Worm (Caenorhabditis elegans): ENCODE results near the gene srh-171.

srh-171 gene

ce11 chrV:20005724-20006132 lies 40.2 kb downstream of the srh-171 start (continued):
- TF ChIP-seq nhr-84 (tag; optimal IDR thresholded peaks at IDR 0.05) (no peak), nhr-76 (tag; optimal IDR thresholded peaks at IDR 0.05) (no peak), mab-9 (GFP tag; IDR thresholded peaks at IDR 0.05) (peak; percentile 72), snpc-4 (tag; optimal IDR thresholded peaks at IDR 0.05) (peak; percentile 35), jun-1 (tag; optimal IDR thresholded peaks at IDR 0.05) (peak; percentile 64), alr-1 (tag; optimal IDR thresholded peaks at IDR 0.05; ENCODE audit: borderline replicate concordance) (no peak), mef-2 (tag; optimal IDR thresholded peaks at IDR 0.05) (peak; percentile 65), blmp-1 (tag; optimal IDR thresholded peaks at IDR 0.05) (no peak), pax-3 (tag; optimal IDR thresholded peaks at IDR 0.05) (peak; percentile 56), ama-1 (optimal IDR thresholded peaks at IDR 0.05) (no peak), zip-4 (GFP tag; optimal IDR thresholded peaks at IDR 0.05) (peak; percentile 17), swsn-7 (tag; optimal IDR thresholded peaks at IDR 0.05) (peak; percentile 86), ceh-90 (tag; optimal IDR thresholded peaks at IDR 0.05) (no peak), hpl-2 (GFP tag; optimal IDR thresholded peaks at IDR 0.05) (no peak), lsy-2 (tag; optimal IDR thresholded peaks at IDR 0.05) (peak; percentile 77), lin-15B (tag; optimal IDR thresholded peaks at IDR 0.05) (no peak), unc-30 (tag; optimal IDR thresholded peaks at IDR 0.05) (no peak), zag-1 (tag; optimal IDR thresholded peaks at IDR 0.05) (no peak), hlh-4 (tag; optimal IDR thresholded peaks at IDR 0.05) (no peak), fkh-8 (tag; optimal IDR thresholded peaks at IDR 0.05) (peak; percentile 78), snu-23 (GFP tag; optimal IDR thresholded peaks at IDR 0.05) (peak; percentile 82), lin-14 (GFP tag; optimal IDR thresholded peaks at IDR 0.05) (peak; percentile 97), ceh-88 (GFP tag; IDR thresholded peaks at IDR 0.05) (no peak), ets-5 (GFP tag; IDR thresholded peaks at IDR 0.05) (no peak), skn-1 (tag; optimal IDR thresholded peaks at IDR 0.05) (peak; percentile 68), tbx-2 (tag; optimal IDR thresholded peaks at IDR 0.05) (peak; percentile 84), ztf-4 (tag; optimal IDR thresholded peaks at IDR 0.05) (peak; percentile 78), ces-1 (GFP tag; optimal IDR thresholded peaks at IDR 0.05) (no peak), elt-3 (tag; optimal IDR thresholded peaks at IDR 0.05) (no peak), aly-2 (tag; optimal IDR thresholded peaks at IDR 0.05) (no peak), lin-13 (GFP tag; optimal IDR thresholded peaks at IDR 0.05) (peak; percentile 79), nhr-19 (GFP tag; conservative IDR thresholded peaks at IDR 0.05) (peak; percentile 76)

ce11 chrV:20007470-20007869 lies 42.0 kb downstream of the srh-171 start, which contains the start of gene Y60A3A.23:
Gene Y60A3A.23 (plus strand): TSS chrV:20007770.
- TF ChIP-seq rnt-1 (tag; optimal IDR thresholded peaks at IDR 0.05): no peak
- no peak for TF ChIP-seq zip-4 (GFP tag; optimal IDR thresholded peaks at IDR 0.05)
- no peak for TF ChIP-seq egl-13 (tag; optimal IDR thresholded peaks at IDR 0.05)
- TF ChIP-seq lin-13 (GFP tag; optimal IDR thresholded peaks at IDR 0.05): no peak
- TF ChIP-seq lir-3 (tag; optimal IDR thresholded peaks at IDR 0.05; ENCODE audit: poor library complexity): no peak
- TF ChIP-seq tlp-1 (tag; optimal IDR thresholded peaks at IDR 0.05): no peak
- TF ChIP-seq pqm-1 (tag; optimal IDR thresholded peaks at IDR 0.05): no peak
- TF ChIP-seq nhr-28 (tag; optimal IDR thresholded peaks at IDR 0.05): no peak
- TF ChIP-seq lin-35 (GFP tag; optimal IDR thresholded peaks at IDR 0.05): no peak
- TF ChIP-seq dsc-1 (tag; optimal IDR thresholded peaks at IDR 0.05): no peak
- TF ChIP-seq ceh-8 (GFP tag; optimal IDR thresholded peaks at IDR 0.05): no peak
- TF ChIP-seq zag-1 (tag; optimal IDR thresholded peaks at IDR 0.05): no peak
- no peak for TF ChIP-seq pag-3 (tag; optimal IDR thresholded peaks at IDR 0.05; ENCODE audit: borderline replicate concordance, insufficient read depth)
- no peak for TF ChIP-seq alr-1 (tag; optimal IDR thresholded peaks at IDR 0.05; ENCODE audit: borderline replicate concordance)
